Worm (Caenorhabditis elegans) whole organism, L1 larva: ENCODE results near the gene mcat-1.

Experiments
- C16A3.4 ChIP-seq: fragments of 150-350 bp; optimal IDR thresholded peaks from 2 replicates; lab custom pipeline; 2014; ENCODE audit warnings: missing biosample characterization, missing genetic modification characterization
- C34B4.2 ChIP-seq: sonication (generic microtip); optimal IDR thresholded peaks from 2 replicates; lab custom pipeline; 2017; ENCODE audit warnings: mild to moderate bottlenecking, missing genetic modification characterization, missing compliant biosample characterization
- alr-1 ChIP-seq: fragments of 200-800 bp; sonication (Bioruptor generic); optimal IDR thresholded peaks from 2 replicates; lab custom pipeline; 2018; ENCODE audit warnings: borderline replicate concordance, mild to moderate bottlenecking, missing genetic modification characterization, missing compliant biosample characterization
- aly-2 ChIP-seq: fragments of 150-350 bp; optimal IDR thresholded peaks from 2 replicates; lab custom pipeline; 2014; ENCODE audit warnings: missing biosample characterization, missing genetic modification characterization
- ama-1 ChIP-seq: fragments of 150-350 bp; optimal IDR thresholded peaks from 2 replicates; lab custom pipeline; 2014
- blmp-1 ChIP-seq: fragments of 150-350 bp; optimal IDR thresholded peaks from 2 replicates; lab custom pipeline; 2014; ENCODE audit warnings: missing biosample characterization, missing genetic modification characterization
- ceh-90 ChIP-seq: sonication (generic microtip); optimal IDR thresholded peaks from 2 replicates; lab custom pipeline; 2016; ENCODE audit warnings: missing genetic modification characterization, missing compliant biosample characterization
- efl-1 ChIP-seq, 4 experiments: fragments of 150-350 bp; optimal IDR thresholded peaks in 3 of 4; peaks in 1 of 4; 1 replicate in 1 of 4; 2 replicates in 3 of 4; lab custom pipeline; 2014; ENCODE audit warnings: missing biosample characterization in 2 of 4, missing genetic modification characterization in 2 of 4, missing genetic modification reagents in 2 of 4
- elt-2 ChIP-seq: sonication (generic microtip); optimal IDR thresholded peaks from 2 replicates; lab custom pipeline; 2016; ENCODE audit warnings: missing genetic modification characterization, mild to moderate bottlenecking, inconsistent platforms, missing compliant biosample characterization, missing genetic modification reagents
- ets-5 ChIP-seq: fragments of 200-800 bp; sonication (Bioruptor generic); IDR thresholded peaks from 2 replicates; pipeline ENCODE4 v1.3.6; 2022; ENCODE audit warnings: missing genetic modification characterization, missing compliant biosample characterization
- grh-1 ChIP-seq: fragments of 200-800 bp; sonication (Bioruptor generic); IDR thresholded peaks from 2 replicates; pipeline ENCODE4 v1.3.6; 2022; ENCODE audit warnings: missing genetic modification reagents, missing genetic modification characterization, missing compliant biosample characterization
- isw-1 ChIP-seq: fragments of 200-800 bp; sonication (Bioruptor generic); IDR thresholded peaks from 2 replicates; pipeline ENCODE4 v1.3.6; 2022; ENCODE audit warnings: missing genetic modification characterization, missing compliant biosample characterization
- lin-13 ChIP-seq: fragments of 150-350 bp; optimal IDR thresholded peaks from 2 replicates; lab custom pipeline; 2014; ENCODE audit warnings: missing biosample characterization, missing genetic modification reagents, missing genetic modification characterization
- lin-14 ChIP-seq: fragments of 200-800 bp; sonication (Bioruptor generic); optimal IDR thresholded peaks from 2 replicates; lab custom pipeline; 2018; ENCODE audit warnings: mild to moderate bottlenecking, missing genetic modification characterization, moderate library complexity, missing compliant biosample characterization
- lin-15B ChIP-seq: fragments of 150-350 bp; sonication (generic microtip); optimal IDR thresholded peaks from 3 replicates; lab custom pipeline; 2014; ENCODE audit warnings: missing biosample characterization, missing genetic modification characterization
- lin-35 ChIP-seq, 2 experiments: fragments of 150-350 bp; optimal IDR thresholded peaks; 2 replicates each; lab custom pipeline; 2014; ENCODE audit warnings: missing biosample characterization in 2 of 2, missing genetic modification characterization in 2 of 2, missing genetic modification reagents in 2 of 2
- lsy-2 ChIP-seq, 2 experiments: fragments of 150-350 bp; optimal IDR thresholded peaks; 2 replicates each; lab custom pipeline; 2014; ENCODE audit warnings: missing biosample characterization in 2 of 2, missing genetic modification characterization in 2 of 2
- mdl-1 ChIP-seq, 2 experiments: fragments of 150-350 bp; optimal IDR thresholded peaks; 2 replicates each; lab custom pipeline; 2014 to 2017; ENCODE audit warnings: missing biosample characterization in 2 of 2, missing genetic modification characterization in 2 of 2, inconsistent platforms in 1 of 2
- mep-1 ChIP-seq: fragments of 150-350 bp; optimal IDR thresholded peaks from 2 replicates; lab custom pipeline; 2014; ENCODE audit warnings: missing biosample characterization, missing genetic modification characterization
- nhr-11 ChIP-seq: fragments of 150-350 bp; optimal IDR thresholded peaks from 2 replicates; lab custom pipeline; 2014; ENCODE audit warnings: missing biosample characterization, missing genetic modification characterization
- nhr-20 ChIP-seq: sonication (generic microtip); optimal IDR thresholded peaks from 2 replicates; lab custom pipeline; 2016; ENCODE audit warnings: mild to moderate bottlenecking, missing genetic modification characterization, missing compliant biosample characterization
- nhr-47 ChIP-seq: sonication (generic microtip); optimal IDR thresholded peaks from 2 replicates; lab custom pipeline; 2016; ENCODE audit warnings: mild to moderate bottlenecking, missing genetic modification characterization, moderate library complexity, missing compliant biosample characterization
- nhr-71 ChIP-seq: sonication (generic microtip); optimal IDR thresholded peaks from 2 replicates; lab custom pipeline; 2016; ENCODE audit warnings: mild to moderate bottlenecking, missing genetic modification characterization, moderate library complexity, missing compliant biosample characterization
- nhr-76 ChIP-seq: sonication (generic microtip); optimal IDR thresholded peaks from 2 replicates; lab custom pipeline; 2017; ENCODE audit warnings: missing biosample characterization, missing genetic modification characterization
- nhr-84 ChIP-seq: sonication (generic microtip); optimal IDR thresholded peaks from 2 replicates; lab custom pipeline; 2017; ENCODE audit warnings: missing biosample characterization, missing genetic modification characterization
- nhr-85 ChIP-seq: sonication (generic microtip); peaks from one replicate; lab custom pipeline; 2016; ENCODE audit warnings: missing genetic modification characterization, inconsistent platforms, missing compliant biosample characterization
- nhr-90 ChIP-seq: sonication (generic microtip); optimal IDR thresholded peaks from 2 replicates; lab custom pipeline; 2016; ENCODE audit warnings: mild to moderate bottlenecking, missing genetic modification characterization, missing compliant biosample characterization; ENCODE audit not compliant: poor library complexity
- pag-3 ChIP-seq: sonication (generic microtip); optimal IDR thresholded peaks from 2 replicates; lab custom pipeline; 2017; ENCODE audit warnings: missing genetic modification characterization, mild to moderate bottlenecking, missing compliant biosample characterization, antibody characterized with exemption, borderline replicate concordance; ENCODE audit not compliant: insufficient read depth
- pqm-1 ChIP-seq: sonication (generic microtip); optimal IDR thresholded peaks from 3 replicates; lab custom pipeline; 2017; ENCODE audit warnings: missing biosample characterization, missing genetic modification characterization
- rnt-1 ChIP-seq: sonication (generic microtip); optimal IDR thresholded peaks from 2 replicates; lab custom pipeline; 2016; ENCODE audit warnings: mild to moderate bottlenecking, missing genetic modification characterization, moderate library complexity, missing compliant biosample characterization
- snu-23 ChIP-seq: sonication (generic microtip); optimal IDR thresholded peaks from 2 replicates; lab custom pipeline; 2016; ENCODE audit warnings: missing genetic modification characterization, missing compliant biosample characterization
- sptf-1 ChIP-seq: fragments of 150-350 bp; optimal IDR thresholded peaks from 2 replicates; lab custom pipeline; 2014; ENCODE audit warnings: missing biosample characterization, missing genetic modification characterization
- sup-37 ChIP-seq: fragments of 200-800 bp; sonication (Bioruptor generic); optimal IDR thresholded peaks from 2 replicates; lab custom pipeline; 2018; ENCODE audit warnings: mild to moderate bottlenecking, missing genetic modification characterization, missing compliant biosample characterization
- swsn-7 ChIP-seq: sonication (generic microtip); optimal IDR thresholded peaks from 2 replicates; lab custom pipeline; 2016; ENCODE audit warnings: missing genetic modification characterization, missing compliant biosample characterization
- unc-130 ChIP-seq: fragments of 150-350 bp; optimal IDR thresholded peaks from 2 replicates; lab custom pipeline; 2017; ENCODE audit warnings: missing biosample characterization, missing genetic modification characterization, inconsistent platforms
- unc-30 ChIP-seq: sonication (generic microtip); optimal IDR thresholded peaks from 2 replicates; lab custom pipeline; 2017; ENCODE audit warnings: missing biosample characterization, missing genetic modification characterization
- unc-86 ChIP-seq: sonication (generic microtip); optimal IDR thresholded peaks from 2 replicates; lab custom pipeline; 2016; ENCODE audit warnings: missing genetic modification characterization, missing compliant biosample characterization
- xbp-1 ChIP-seq: sonication (generic microtip); optimal IDR thresholded peaks from 2 replicates; lab custom pipeline; 2016; ENCODE audit warnings: missing genetic modification characterization, missing compliant biosample characterization
- zip-4 ChIP-seq: fragments of 200-800 bp; sonication (Bioruptor generic); optimal IDR thresholded peaks from 2 replicates; lab custom pipeline; 2018; ENCODE audit warnings: mild to moderate bottlenecking, missing genetic modification characterization, moderate library complexity, missing compliant biosample characterization
- ztf-11 ChIP-seq, 2 experiments: sonication (generic microtip); optimal IDR thresholded peaks; 2 replicates each; lab custom pipeline; 2016 to 2017; ENCODE audit warnings: missing genetic modification characterization in 2 of 2, missing biosample characterization in 1 of 2, missing compliant biosample characterization in 1 of 2
- ztf-4 ChIP-seq: fragments of 150-350 bp; optimal IDR thresholded peaks from 2 replicates; lab custom pipeline; 2014; ENCODE audit warnings: missing biosample characterization, missing genetic modification characterization

The mcat-1 gene

ce11 chrII:122008-122407 lies 30.7 kb upstream of the mcat-1 start (continued):
- TF ChIP-seq pag-3 = no peak
- no peak for TF ChIP-seq sup-37 (GFP tag; lab: Kevin White, UChicago)
- no peak for TF ChIP-seq ceh-90
- no peak for TF ChIP-seq grh-1
- no peak for TF ChIP-seq aly-2 (tag; lab: Kevin White, UChicago)
- TF ChIP-seq unc-130 (tag; lab: Kevin White, UChicago) = no peak
- TF ChIP-seq sptf-1 (tag; lab: Kevin White, UChicago) = no peak

DNA sequence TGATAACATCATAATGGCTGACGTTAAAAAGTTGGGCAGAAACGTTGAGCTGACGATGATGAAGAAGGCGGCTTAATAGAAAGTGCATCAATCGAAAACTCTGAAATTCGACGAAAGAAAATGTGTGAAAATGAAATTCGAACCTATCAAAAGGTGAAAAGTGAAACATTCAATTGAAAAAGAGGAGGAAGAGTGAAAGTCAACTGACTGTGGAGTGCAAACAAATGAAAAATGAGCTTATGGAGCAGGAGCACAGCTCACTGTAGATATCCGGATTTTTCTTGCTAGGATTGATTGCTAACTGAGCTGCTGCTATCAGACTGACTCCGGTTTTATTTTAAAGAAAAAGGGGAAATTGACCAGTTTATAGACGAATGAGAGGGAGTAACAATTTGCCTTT lies 29.8 kb upstream of the mcat-1 start, which contains the start of gene K10B4.3:
Gene K10B4.3, minus strand, starts transcription at position 101 of the 400 bp plus-strand sequence.
- TF ChIP-seq nhr-11 (tag; lab: Kevin White, UChicago) = no peak
- no peak for TF ChIP-seq lin-15B (tag; lab: Kevin White, UChicago)
- no peak for TF ChIP-seq xbp-1 (tag; lab: Kevin White, UChicago)
- no peak for TF ChIP-seq lsy-2 (tag; optimal IDR thresholded peaks at IDR 0.05; lab: Kevin White, UChicago)
- TF ChIP-seq nhr-71 = no peak
- no peak for TF ChIP-seq rnt-1
- TF ChIP-seq ztf-4 = no peak
- TF ChIP-seq nhr-47 (tag; lab: Kevin White, UChicago) = no peak
- no peak for TF ChIP-seq snu-23 (GFP tag; lab: Kevin White, UChicago)
- TF ChIP-seq swsn-7 (tag; lab: Kevin White, UChicago) = no peak
- no peak for TF ChIP-seq zip-4 (GFP tag; lab: Kevin White, UChicago)

DNA sequence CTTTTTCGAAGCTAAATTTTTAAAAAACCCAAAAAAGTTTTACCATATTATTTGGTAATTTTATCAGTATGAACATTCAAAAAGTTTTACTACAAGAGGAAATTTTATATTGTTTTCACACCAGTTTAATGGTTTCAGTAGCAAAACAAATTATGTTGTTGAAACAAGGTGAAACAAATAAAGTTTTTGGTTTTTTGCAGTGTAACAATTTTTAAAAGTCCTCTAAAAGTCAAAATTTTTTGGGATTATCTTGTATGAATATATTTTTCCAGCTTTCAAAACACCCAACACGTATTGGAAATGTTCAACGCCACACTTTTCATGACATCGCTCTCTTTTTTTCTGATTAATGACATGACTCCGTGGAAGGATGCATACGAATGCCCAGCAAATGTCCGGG lies 25.6 kb upstream of the mcat-1 start, which contains the start of gene srt-54:
Gene srt-54, plus strand, starts transcription at position 301 of the 400 bp plus-strand sequence.
- TF ChIP-seq unc-30 (tag; lab: Kevin White, UChicago) = no peak
- no peak for TF ChIP-seq rnt-1
- TF ChIP-seq alr-1 (tag; lab: Kevin White, UChicago) = no peak
- TF ChIP-seq lin-35 (GFP tag; optimal IDR thresholded peaks at IDR 0.05; lab: Kevin White, UChicago) = no peak
- TF ChIP-seq unc-86 (tag; lab: Kevin White, UChicago) = no peak
- no peak for TF ChIP-seq C16A3.4 (tag; lab: Kevin White, UChicago)
- TF ChIP-seq lin-14 (GFP tag; lab: Kevin White, UChicago) = no peak
- no peak for TF ChIP-seq efl-1 (optimal IDR thresholded peaks at IDR 0.05; lab: Kevin White, UChicago)
- TF ChIP-seq efl-1 (GFP tag; optimal IDR thresholded peaks at IDR 0.05 in 1 of 2; lab: Kevin White, UChicago) = no peak
- no peak for TF ChIP-seq C34B4.2 (tag; lab: Kevin White, UChicago)
- TF ChIP-seq isw-1 (GFP tag; lab: Robert Waterston, UW) = no peak
- TF ChIP-seq nhr-76 (tag; lab: Kevin White, UChicago) = no peak
- no peak for TF ChIP-seq nhr-11 (tag; lab: Kevin White, UChicago)
- TF ChIP-seq ama-1 (lab: Kevin White, UChicago) = no peak

- no peak for TF ChIP-seq ets-5 (GFP tag; lab: Robert Waterston, UW)
- no peak for TF ChIP-seq alr-1 (tag; lab: Kevin White, UChicago)
- no peak for TF ChIP-seq mep-1 (tag; lab: Kevin White, UChicago)
- peak in 1 of 2 experiments; percentile 31 for TF ChIP-seq mdl-1 (tag; optimal IDR thresholded peaks at IDR 0.05; lab: Kevin White, UChicago)
- no peak for TF ChIP-seq unc-30 (tag; lab: Kevin White, UChicago)
- no peak for TF ChIP-seq lin-13 (GFP tag; lab: Kevin White, UChicago)
- peak; percentile 21 for TF ChIP-seq pqm-1 (tag; lab: Kevin White, UChicago)
- no peak for TF ChIP-seq nhr-90 (tag; lab: Kevin White, UChicago)
- peak; percentile 37 for TF ChIP-seq blmp-1 (tag; lab: Kevin White, UChicago)
- TF ChIP-seq ztf-11 (tag; optimal IDR thresholded peaks at IDR 0.05; lab: Kevin White, UChicago) = no peak
- no peak for TF ChIP-seq sptf-1 (tag; lab: Kevin White, UChicago)
- TF ChIP-seq nhr-85 (tag; lab: Kevin White, UChicago) = peak; percentile 70
- no peak for TF ChIP-seq grh-1
- TF ChIP-seq nhr-20 (tag; lab: Kevin White, UChicago) = peak; percentile 5
- TF ChIP-seq zip-4 (GFP tag; lab: Kevin White, UChicago) = no peak
- no peak for TF ChIP-seq nhr-84 (tag; lab: Kevin White, UChicago)
- TF ChIP-seq elt-2 = no peak
Observed at ce11 chrII:112231-112630, 20.9 kb upstream of the mcat-1 start.
